Fruit fly (Drosophila melanogaster): ENCODE measurements around the gene bnk.

Gene bnk

DNA sequence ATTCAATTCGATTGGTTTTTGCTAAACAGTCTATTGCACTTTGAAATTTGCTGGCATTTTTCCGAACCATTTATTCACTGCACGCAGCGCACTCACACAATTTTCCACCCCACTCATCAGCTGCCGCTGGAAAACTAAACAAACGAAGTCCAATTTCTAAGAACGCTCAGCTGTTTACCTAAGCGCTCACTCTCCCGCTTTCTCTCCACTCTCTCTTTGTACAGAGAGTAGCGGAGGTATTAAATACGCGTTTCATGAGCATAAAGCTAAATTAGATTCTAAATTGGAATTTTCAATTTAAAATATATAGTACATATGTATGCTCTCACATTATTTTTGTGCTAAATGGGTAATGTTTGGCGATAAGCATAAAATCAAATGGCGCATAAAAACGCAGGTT is 24.2 kb upstream of the bnk start, which contains the start of gene stops (continued):
- no peak for TF ChIP-seq Oli (tag; optimal IDR thresholded peaks at IDR 0.05)
- no peak for TF ChIP-seq Doc3 (GFP tag; IDR thresholded peaks at IDR 0.05; ENCODE audit: partially characterized antibody)
- peak; percentile 65 for TF ChIP-seq CG7987 (GFP tag; optimal IDR thresholded peaks at IDR 0.05)
- no peak for TF ChIP-seq exex (tag; optimal IDR thresholded peaks at IDR 0.05)
- TF ChIP-seq CG2116 (GFP tag; optimal IDR thresholded peaks at IDR 0.05), result peak; percentile 5
- TF ChIP-seq gce (GFP tag; IDR thresholded peaks at IDR 0.05), result 0 out of 3 replicates have a peak, but pooled peaks have one; percentile 29
- TF ChIP-seq CG3995 (GFP tag; optimal IDR thresholded peaks at IDR 0.05), result no peak
- TF ChIP-seq danr (GFP tag; IDR thresholded peaks at IDR 0.05), result no peak
- TF ChIP-seq zfh1 (GFP tag; IDR thresholded peaks at IDR 0.05), result 0 out of 3 replicates have a peak, but pooled peaks have one; percentile 56
- TF ChIP-seq CG17359 (tag; optimal IDR thresholded peaks at IDR 0.05), result peak; percentile 39
- no peak for TF ChIP-seq Elba2 (GFP tag; optimal IDR thresholded peaks at IDR 0.05)
- no peak for TF ChIP-seq CG10462 (GFP tag; optimal IDR thresholded peaks at IDR 0.05)
- TF ChIP-seq psq (GFP tag; optimal IDR thresholded peaks at IDR 0.05), result no peak
- TF ChIP-seq CG8388 (GFP tag; optimal IDR thresholded peaks at IDR 0.05), result no peak
- no peak for TF ChIP-seq Taf1 (GFP tag; IDR thresholded peaks at IDR 0.05)
- TF ChIP-seq E2f1 (GFP tag; IDR thresholded peaks at IDR 0.05), result 0 out of 2 replicates have a peak, but pooled peaks have one; percentile 20
- no peak for TF ChIP-seq CG11093 (GFP tag; IDR thresholded peaks at IDR 0.05)
- no peak for TF ChIP-seq klu (GFP tag; IDR thresholded peaks at IDR 0.05)
- TF ChIP-seq CG42726 (GFP tag; IDR thresholded peaks at IDR 0.05; ENCODE audit: partially characterized antibody), result no peak
- TF ChIP-seq CG8359 (GFP tag; optimal IDR thresholded peaks at IDR 0.05; ENCODE audit: borderline replicate concordance), result peak; percentile 36
- TF ChIP-seq bab2 (GFP tag; optimal IDR thresholded peaks at IDR 0.05), result peak; percentile 10
- TF ChIP-seq CG10979 (tag; optimal IDR thresholded peaks at IDR 0.05), result no peak
- TF ChIP-seq CG3726 (GFP tag; IDR thresholded peaks at IDR 0.05), result no peak
- no peak for TF ChIP-seq Side (GFP tag; optimal IDR thresholded peaks at IDR 0.05)
- peak; percentile 65 for TF ChIP-seq Meics (GFP tag; optimal IDR thresholded peaks at IDR 0.05)
- peak; percentile 57 for TF ChIP-seq caup (GFP tag; optimal IDR thresholded peaks at IDR 0.05; ENCODE audit: severe bottlenecking)
- no peak for TF ChIP-seq croc (GFP tag; conservative IDR thresholded peaks at IDR 0.05)
- peak; percentile 30; the same call in 1 of the 2 replicates for TF ChIP-seq Ada2b (GFP tag; IDR thresholded peaks at IDR 0.05)
- no peak for TF ChIP-seq CG15011 (GFP tag; optimal IDR thresholded peaks at IDR 0.05)
- TF ChIP-seq sisA (GFP tag; IDR thresholded peaks at IDR 0.05), result no peak
- TF ChIP-seq crc (GFP tag; optimal IDR thresholded peaks at IDR 0.05), result peak; percentile 10
- peak; percentile 87 for TF ChIP-seq CG1233 (GFP tag; optimal IDR thresholded peaks at IDR 0.05)
- TF ChIP-seq gt (GFP tag; IDR thresholded peaks at IDR 0.05), result no peak
- no peak for TF ChIP-seq otp (GFP tag; IDR thresholded peaks at IDR 0.05)
- TF ChIP-seq unc-4 (GFP tag; IDR thresholded peaks at IDR 0.05; ENCODE audit: partially characterized antibody), result no peak
- no peak for TF ChIP-seq CG12391 (tag; optimal IDR thresholded peaks at IDR 0.05)
- no peak for TF ChIP-seq insv (GFP tag; optimal IDR thresholded peaks at IDR 0.05)
- TF ChIP-seq ato (GFP tag; IDR thresholded peaks at IDR 0.05; ENCODE audit: partially characterized antibody), result no peak
- peak; percentile 23; the same call in 1 of the 2 replicates for TF ChIP-seq CG31441 (GFP tag; IDR thresholded peaks at IDR 0.05)
- TF ChIP-seq HHEX (GFP tag; optimal IDR thresholded peaks at IDR 0.05), result peak; percentile 76
- no peak for TF ChIP-seq lola (GFP tag; optimal IDR thresholded peaks at IDR 0.05)
- no peak for TF ChIP-seq CG1832 (GFP tag; optimal IDR thresholded peaks at IDR 0.05)
- peak; percentile 10 for TF ChIP-seq NfI (GFP tag; optimal IDR thresholded peaks at IDR 0.05)
- TF ChIP-seq CG15696 (tag; optimal IDR thresholded peaks at IDR 0.05), result peak; percentile 31
- TF ChIP-seq chm (GFP tag; IDR thresholded peaks at IDR 0.05), result peak; percentile 74
- no peak for TF ChIP-seq fd102C (GFP tag; optimal IDR thresholded peaks at IDR 0.05)
- peak in 1 of 2 experiments; percentile 61 for TF ChIP-seq crp (GFP tag; optimal IDR thresholded peaks at IDR 0.05)
- TF ChIP-seq CG9876 (GFP tag; optimal IDR thresholded peaks at IDR 0.05), result peak; percentile 5
- peak; percentile 1 for TF ChIP-seq CG31388 (GFP tag; optimal IDR thresholded peaks at IDR 0.05)
- TF ChIP-seq Fer2 (tag; optimal IDR thresholded peaks at IDR 0.05), result no peak
